Worm (Caenorhabditis elegans) whole organism, late embryonic: ENCODE data around the gene T20B12.7.

ENCODE experiments used
- C08G9.2 ChIP-seq: sonication (generic microtip); optimal IDR thresholded peaks from 2 replicates; lab custom pipeline; 2016; ENCODE audit warnings: mild to moderate bottlenecking, missing genetic modification characterization, moderate library complexity, missing compliant biosample characterization
- C38D4.7 ChIP-seq: fragments of 200-800 bp; sonication (Bioruptor generic); optimal IDR thresholded peaks from 2 replicates; lab custom pipeline; 2018; ENCODE audit warnings: mild to moderate bottlenecking, missing genetic modification characterization, moderate library complexity, missing compliant biosample characterization
- T23F11.4 ChIP-seq: fragments of 200-800 bp; sonication (Bioruptor generic); optimal IDR thresholded peaks from 2 replicates; lab custom pipeline; 2018; ENCODE audit warnings: mild to moderate bottlenecking, missing genetic modification characterization, missing compliant biosample characterization
- ahr-1 ChIP-seq: sonication (generic microtip); optimal IDR thresholded peaks from 2 replicates; lab custom pipeline; 2016; ENCODE audit warnings: missing genetic modification characterization, missing compliant biosample characterization
- ama-1 ChIP-seq: fragments of 150-350 bp; optimal IDR thresholded peaks from 2 replicates; lab custom pipeline; 2014
- ceh-19 ChIP-seq: fragments of 200-800 bp; sonication (Bioruptor generic); optimal IDR thresholded peaks from 2 replicates; lab custom pipeline; 2018; ENCODE audit warnings: mild to moderate bottlenecking, missing genetic modification characterization, missing compliant biosample characterization
- ceh-22 ChIP-seq: sonication (generic microtip); optimal IDR thresholded peaks from 2 replicates; lab custom pipeline; 2017; ENCODE audit warnings: missing biosample characterization, missing genetic modification characterization
- ceh-31 ChIP-seq: sonication (generic microtip); optimal IDR thresholded peaks from 2 replicates; lab custom pipeline; 2016; ENCODE audit warnings: missing genetic modification characterization, missing compliant biosample characterization
- ceh-45 ChIP-seq: fragments of 200-800 bp; sonication (Bioruptor generic); IDR thresholded peaks from 2 replicates; pipeline ENCODE4 v1.3.6; 2022; ENCODE audit warnings: missing genetic modification reagents, missing genetic modification characterization, missing compliant biosample characterization
- elt-4 ChIP-seq: sonication (generic microtip); optimal IDR thresholded peaks from 2 replicates; lab custom pipeline; 2016; ENCODE audit warnings: missing genetic modification characterization, missing compliant biosample characterization
- eyg-1 ChIP-seq: sonication (generic microtip); optimal IDR thresholded peaks from 2 replicates; lab custom pipeline; 2016; ENCODE audit warnings: missing genotype, missing genetic modification characterization, missing compliant biosample characterization
- fkh-10 ChIP-seq: fragments of 150-350 bp; optimal IDR thresholded peaks from 2 replicates; lab custom pipeline; 2014; ENCODE audit warnings: missing biosample characterization, missing genetic modification reagents, missing genetic modification characterization
- fkh-6 ChIP-seq: sonication (generic microtip); optimal IDR thresholded peaks from 2 replicates; lab custom pipeline; 2016; ENCODE audit warnings: missing genetic modification characterization, missing compliant biosample characterization
- gmeb-2 ChIP-seq: sonication (generic microtip); optimal IDR thresholded peaks from 2 replicates; lab custom pipeline; 2016; ENCODE audit warnings: missing genetic modification characterization, inconsistent platforms, missing compliant biosample characterization
- hlh-6 ChIP-seq: sonication (generic microtip); optimal IDR thresholded peaks from 2 replicates; lab custom pipeline; 2016; ENCODE audit warnings: missing genotype, missing genetic modification characterization, missing compliant biosample characterization
- lin-11 ChIP-seq: fragments of 200-800 bp; sonication (Bioruptor generic); optimal IDR thresholded peaks from 2 replicates; lab custom pipeline; 2018; ENCODE audit warnings: mild to moderate bottlenecking, missing genetic modification characterization, missing compliant biosample characterization
- nfya-1 ChIP-seq: sonication (generic microtip); optimal IDR thresholded peaks from 2 replicates; lab custom pipeline; 2017; ENCODE audit warnings: missing genetic modification characterization, mild to moderate bottlenecking, missing compliant biosample characterization, antibody characterized with exemption, moderate library complexity
- nhr-11 ChIP-seq: fragments of 150-350 bp; optimal IDR thresholded peaks from 2 replicates; lab custom pipeline; 2014; ENCODE audit warnings: missing biosample characterization, missing genetic modification characterization
- nhr-232 ChIP-seq: sonication (generic microtip); optimal IDR thresholded peaks from 2 replicates; lab custom pipeline; 2016; ENCODE audit warnings: missing genetic modification characterization, missing compliant biosample characterization
- odd-2 ChIP-seq: sonication (generic microtip); optimal IDR thresholded peaks from 2 replicates; lab custom pipeline; 2017; ENCODE audit warnings: antibody characterized with exemption, mild to moderate bottlenecking, missing genetic modification characterization, missing compliant biosample characterization
- pag-3 ChIP-seq: sonication (generic microtip); optimal IDR thresholded peaks from 2 replicates; lab custom pipeline; 2016; ENCODE audit warnings: missing compliant biosample characterization, missing genetic modification characterization, borderline replicate concordance
- pat-9 ChIP-seq: fragments of 200-800 bp; sonication (Bioruptor generic); optimal IDR thresholded peaks from 2 replicates; lab custom pipeline; 2018; ENCODE audit warnings: mild to moderate bottlenecking, missing genetic modification characterization, moderate library complexity, missing compliant biosample characterization
- pax-1 ChIP-seq: fragments of 150-350 bp; optimal IDR thresholded peaks from 2 replicates; lab custom pipeline; 2014; ENCODE audit warnings: missing biosample characterization, missing genetic modification characterization
- pha-4 ChIP-seq: fragments of 150-350 bp; optimal IDR thresholded peaks from 2 replicates; lab custom pipeline; 2018; ENCODE audit warnings: missing biosample characterization, missing genetic modification reagents, missing genetic modification characterization
- pqm-1 ChIP-seq: sonication (generic microtip); optimal IDR thresholded peaks from 2 replicates; lab custom pipeline; 2016; ENCODE audit warnings: missing genetic modification characterization, missing compliant biosample characterization
- pros-1 ChIP-seq: fragments of 150-350 bp; optimal IDR thresholded peaks from 2 replicates; lab custom pipeline; 2014; ENCODE audit warnings: missing biosample characterization, missing genetic modification reagents, missing genetic modification characterization
- rnt-1 ChIP-seq: sonication (generic microtip); optimal IDR thresholded peaks from 2 replicates; lab custom pipeline; 2016; ENCODE audit warnings: missing genetic modification characterization, missing compliant biosample characterization
- sox-2 ChIP-seq: fragments of 200-800 bp; sonication (Bioruptor generic); IDR thresholded peaks from 2 replicates; pipeline ENCODE4 v1.3.6; 2022; ENCODE audit warnings: missing genetic modification reagents, missing genetic modification characterization, missing compliant biosample characterization
- syd-9 ChIP-seq: sonication (generic microtip); optimal IDR thresholded peaks from 2 replicates; lab custom pipeline; 2016; ENCODE audit warnings: mild to moderate bottlenecking, missing genetic modification characterization, moderate library complexity, missing compliant biosample characterization
- tbx-7 ChIP-seq: sonication (generic microtip); optimal IDR thresholded peaks from 2 replicates; lab custom pipeline; 2016; ENCODE audit warnings: missing genotype, missing genetic modification characterization, missing compliant biosample characterization
- unc-42 ChIP-seq: sonication (generic microtip); optimal IDR thresholded peaks from 2 replicates; lab custom pipeline; 2016; ENCODE audit warnings: missing genotype, missing genetic modification characterization, missing compliant biosample characterization
- unc-55 ChIP-seq: sonication (generic microtip); optimal IDR thresholded peaks from 2 replicates; lab custom pipeline; 2017; ENCODE audit warnings: missing biosample characterization, missing genetic modification reagents, missing genetic modification characterization

The T20B12.7 gene

ce11 chrIII:7369394-7370024 is 9.3 kb downstream of the T20B12.7 start:
- TF ChIP-seq tbx-7 (no peak), pha-4 (no peak), gmeb-2 (tag; lab: Kevin White, UChicago) (no peak), syd-9 (tag; lab: Kevin White, UChicago) (no peak), lin-11 (tag; lab: Kevin White, UChicago) (no peak), ceh-45 (GFP tag; lab: Robert Waterston, UW) (no peak), ama-1 (lab: Kevin White, UChicago) (no peak), pag-3 (tag; lab: Kevin White, UChicago) (no peak), rnt-1 (tag; lab: Kevin White, UChicago) (no peak), pros-1 (tag; lab: Kevin White, UChicago) (no peak), ceh-22 (tag; lab: Kevin White, UChicago) (no peak), unc-55 (GFP tag; lab: Kevin White, UChicago) (no peak), hlh-6 (no peak), C08G9.2 (tag; lab: Kevin White, UChicago) (no peak), odd-2 (no peak)

ce11 chrIII:7367012-7367760 is 11.7 kb downstream of the T20B12.7 start, which contains the start of the genes T20B12.5 and T20B12.4:
TSS of gene T20B12.5 (minus strand) at chrIII:7367112.
TSS of gene T20B12.4 (plus strand) at chrIII:7367710.
- TF ChIP-seq fkh-6: no peak
- no peak for TF ChIP-seq ceh-19 (GFP tag; lab: Kevin White, UChicago)
- TF ChIP-seq hlh-6: no peak
- no peak for TF ChIP-seq odd-2
- no peak for TF ChIP-seq fkh-10
- TF ChIP-seq nfya-1 (tag; lab: Kevin White, UChicago): no peak
- no peak for TF ChIP-seq nhr-11
- no peak for TF ChIP-seq pat-9 (tag; lab: Kevin White, UChicago)
- TF ChIP-seq lin-11 (tag; lab: Kevin White, UChicago): no peak
- TF ChIP-seq pros-1 (tag; lab: Kevin White, UChicago): no peak
- TF ChIP-seq nhr-232 (tag; lab: Kevin White, UChicago): no peak
- TF ChIP-seq pax-1 (tag; lab: Kevin White, UChicago): no peak
- TF ChIP-seq pag-3 (tag; lab: Kevin White, UChicago): no peak
- no peak for TF ChIP-seq C08G9.2 (tag; lab: Kevin White, UChicago)

DNA sequence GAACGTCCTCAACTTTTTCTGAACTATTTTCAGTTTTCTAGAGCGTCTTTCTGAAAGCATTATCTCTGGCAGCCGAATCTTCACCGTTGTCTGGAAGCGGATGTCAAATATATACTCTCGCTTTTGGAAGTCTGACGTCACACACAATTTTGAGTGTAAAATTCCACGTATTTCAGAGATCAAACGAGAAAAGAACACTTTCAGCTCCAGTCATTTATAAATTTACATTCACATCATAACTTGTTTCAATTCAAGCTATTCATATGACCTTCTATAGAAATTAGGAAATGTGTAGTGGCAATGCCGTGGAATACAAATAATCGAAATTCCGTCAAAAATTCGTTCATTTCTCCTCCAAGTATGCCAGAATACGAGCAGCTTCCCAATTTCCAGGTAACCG is 13.2 kb downstream of the T20B12.7 start, which contains the start of gene F08F8.11:
F08F8.11 (plus strand) TSS at position 301 of the 400 bp plus-strand sequence.
- TF ChIP-seq eyg-1 (tag; lab: Kevin White, UChicago) (no peak), pag-3 (tag; lab: Kevin White, UChicago) (no peak), elt-4 (tag; lab: Kevin White, UChicago) (no peak), pqm-1 (tag; lab: Kevin White, UChicago) (no peak), pax-1 (tag; lab: Kevin White, UChicago) (no peak), ceh-45 (GFP tag; lab: Robert Waterston, UW) (no peak), C38D4.7 (GFP tag; lab: Kevin White, UChicago) (no peak), T23F11.4 (GFP tag; lab: Kevin White, UChicago) (no peak), nhr-11 (no peak), ahr-1 (tag; lab: Kevin White, UChicago) (no peak)
- TF ChIP-seq, all 69 proteins: peak for 0

ce11 chrIII:7359037-7359548 is 19.8 kb downstream of the T20B12.7 start, which contains the start of the genes eco-1 and hmgr-1:
TSS of gene eco-1 (minus strand) at chrIII:7359095.
TSS of gene hmgr-1 (plus strand) at chrIII:7359498.
- TF ChIP-seq sox-2 (GFP tag; lab: Robert Waterston, UW) (no peak), ceh-31 (tag; lab: Kevin White, UChicago) (no peak), T23F11.4 (GFP tag; lab: Kevin White, UChicago) (no peak), pros-1 (tag; lab: Kevin White, UChicago) (no peak), unc-42 (peak; percentile 55)
- TF ChIP-seq, all 69 proteins: peak for 1
